Worm (Caenorhabditis elegans) whole organism, midembryonic: ENCODE measurements around the gene wah-1.

Experiments used
- T22C8.4 ChIP-seq: fragments of 200-800 bp; sonication (Bioruptor generic); IDR thresholded peaks from 2 replicates; pipeline ENCODE4 v1.3.6; 2022; ENCODE audit warnings: missing genetic modification characterization, missing compliant biosample characterization
- cog-1 ChIP-seq: sonication (generic microtip); optimal IDR thresholded peaks from 2 replicates; lab custom pipeline; 2016; ENCODE audit warnings: missing genetic modification characterization, missing compliant biosample characterization
- med-1 ChIP-seq: sonication (generic microtip); optimal IDR thresholded peaks from 2 replicates; lab custom pipeline; 2017; ENCODE audit warnings: missing genetic modification characterization, mild to moderate bottlenecking, missing compliant biosample characterization, antibody characterized with exemption, missing genetic modification reagents; ENCODE audit not compliant: insufficient read depth

ce11 chrIII:12009764-12010163, 19.8 kb downstream of the wah-1 start:
- TF ChIP-seq cog-1 (tag; lab: Kevin White, UChicago): no peak
- TF ChIP-seq med-1 (GFP tag; lab: Kevin White, UChicago): no peak
- no peak for TF ChIP-seq T22C8.4
